Fruit fly (Drosophila melanogaster) whole organism, embryonic: ENCODE measurements around the gene Zasp66.

Source experiments
- Abd-B ChIP-seq: fragments of 200-800 bp; sonication (Bioruptor generic); optimal IDR thresholded peaks from 2 replicates; lab custom pipeline; 2018; ENCODE audit warnings: missing biosample characterization, mild to moderate bottlenecking, missing genetic modification characterization, moderate library complexity
- Adf1 ChIP-seq: fragments of 200-800 bp; sonication (Bioruptor generic); IDR thresholded peaks from 2 replicates; pipeline ENCODE4 v1.3.6; 2022; ENCODE audit warnings: missing biosample characterization, missing genetic modification characterization
- B-H1 ChIP-seq: fragments of 200-800 bp; sonication (Bioruptor generic); IDR thresholded peaks from 3 replicates; pipeline ENCODE4 v1.3.6; 2022; ENCODE audit warnings: missing biosample characterization, missing genetic modification characterization
- BEAF-32 ChIP-seq: fragments of 200-800 bp; sonication (Bioruptor generic); optimal IDR thresholded peaks from 3 replicates; lab custom pipeline; 2017; ENCODE audit warnings: missing biosample characterization, missing genetic modification characterization, mild to moderate bottlenecking, moderate library complexity, missing genetic modification reagents
- CG10321 ChIP-seq: fragments of 200-800 bp; sonication (Bioruptor generic); IDR thresholded peaks from 2 replicates; pipeline ENCODE4 v1.3.6; 2022; ENCODE audit warnings: missing biosample characterization, missing genetic modification characterization
- CG10959 ChIP-seq: fragments of 200-800 bp; sonication (Bioruptor generic); IDR thresholded peaks from 2 replicates; pipeline ENCODE4 v1.3.6; 2022; ENCODE audit warnings: missing biosample characterization, missing genetic modification characterization
- CG11696 ChIP-seq: fragments of 200-800 bp; sonication (Bioruptor generic); IDR thresholded peaks from 2 replicates; pipeline ENCODE4 v1.3.6; 2022; ENCODE audit warnings: missing biosample characterization, missing genetic modification characterization
- CG14014 ChIP-seq: fragments of 200-800 bp; sonication (Bioruptor generic); IDR thresholded peaks from 2 replicates; pipeline ENCODE4 v1.3.6; 2022; ENCODE audit warnings: missing biosample characterization, missing genetic modification characterization
- CG15696 ChIP-seq: fragments of 200-800 bp; sonication (Bioruptor generic); optimal IDR thresholded peaks from 2 replicates; lab custom pipeline; 2019; ENCODE audit warnings: missing biosample characterization, mild to moderate bottlenecking, missing genetic modification characterization, moderate library complexity
- CG17328 ChIP-seq: fragments of 200-800 bp; sonication (Bioruptor generic); IDR thresholded peaks from 2 replicates; pipeline ENCODE4 v1.3.6; 2022; ENCODE audit warnings: missing biosample characterization, missing genetic modification characterization
- CG17359 ChIP-seq: fragments of 200-800 bp; sonication (Bioruptor generic); optimal IDR thresholded peaks from 3 replicates; lab custom pipeline; 2018; ENCODE audit warnings: missing biosample characterization, mild to moderate bottlenecking, missing genetic modification characterization, moderate library complexity
- CG17361 ChIP-seq: fragments of 200-800 bp; sonication (Bioruptor generic); IDR thresholded peaks from 3 replicates; pipeline ENCODE4 v1.3.6; 2022; ENCODE audit warnings: missing biosample characterization, missing genetic modification characterization
- CG17568 ChIP-seq: fragments of 200-800 bp; sonication (Bioruptor generic); optimal IDR thresholded peaks from 2 replicates; lab custom pipeline; 2018; ENCODE audit warnings: missing biosample characterization, mild to moderate bottlenecking, missing genetic modification characterization, moderate library complexity
- CG1832 ChIP-seq: fragments of 200-800 bp; sonication (Bioruptor generic); optimal IDR thresholded peaks from 2 replicates; lab custom pipeline; 2017; ENCODE audit warnings: missing biosample characterization, mild to moderate bottlenecking, missing genetic modification characterization, inconsistent platforms
- CG31388 ChIP-seq: fragments of 200-800 bp; sonication (Bioruptor generic); optimal IDR thresholded peaks from 2 replicates; lab custom pipeline; 2016; ENCODE audit warnings: missing biosample characterization, missing genetic modification characterization
- CG42726 ChIP-seq: fragments of 200-800 bp; sonication (Bioruptor generic); IDR thresholded peaks from 2 replicates; pipeline ENCODE4 v1.3.6; 2022; ENCODE audit warnings: missing biosample characterization, missing genetic modification characterization; ENCODE audit not compliant: partially characterized antibody
- CG4328 ChIP-seq: fragments of 200-800 bp; sonication (Bioruptor generic); optimal IDR thresholded peaks from 3 replicates; lab custom pipeline; 2017; ENCODE audit warnings: missing biosample characterization, missing genetic modification reagents, missing genetic modification characterization
- CG4820 ChIP-seq: fragments of 200-800 bp; sonication (Bioruptor generic); optimal IDR thresholded peaks from 3 replicates; lab custom pipeline; 2016; ENCODE audit warnings: missing biosample characterization, missing genetic modification characterization
- CG7357 ChIP-seq: fragments of 200-800 bp; sonication (Bioruptor generic); IDR thresholded peaks from 3 replicates; pipeline ENCODE4 v1.3.6; 2022; ENCODE audit warnings: missing biosample characterization, missing genetic modification characterization
- CG8388 ChIP-seq: fragments of 200-800 bp; sonication (Bioruptor generic); optimal IDR thresholded peaks from 2 replicates; lab custom pipeline; 2019; ENCODE audit warnings: missing biosample characterization, mild to moderate bottlenecking, missing genetic modification characterization, moderate library complexity
- CkIIα-i1 ChIP-seq: fragments of 200-800 bp; sonication (Bioruptor generic); IDR thresholded peaks from 2 replicates; pipeline ENCODE4 v1.3.6; 2022; ENCODE audit warnings: missing biosample characterization, missing genetic modification characterization
- Doc3 ChIP-seq: fragments of 200-800 bp; sonication (Bioruptor generic); IDR thresholded peaks from 3 replicates; pipeline ENCODE4 v1.3.6; 2022; ENCODE audit warnings: missing biosample characterization, missing genetic modification characterization; ENCODE audit not compliant: partially characterized antibody
- Dp ChIP-seq: fragments of 200-800 bp; sonication (Bioruptor generic); optimal IDR thresholded peaks from 2 replicates; lab custom pipeline; 2018; ENCODE audit warnings: missing biosample characterization, mild to moderate bottlenecking, missing genetic modification characterization, moderate library complexity
- Hr51 ChIP-seq, 2 experiments: fragments of 200-800 bp; sonication (Bioruptor generic); optimal IDR thresholded peaks; 2 replicates in 1 of 2; 3 replicates in 1 of 2; lab custom pipeline; 2016 to 2018; ENCODE audit warnings: missing biosample characterization in 2 of 2, missing genetic modification characterization in 2 of 2, mild to moderate bottlenecking in 1 of 2, moderate library complexity in 1 of 2
- Jarid2 ChIP-seq: fragments of 200-800 bp; sonication (Bioruptor generic); optimal IDR thresholded peaks from 3 replicates; lab custom pipeline; 2017; ENCODE audit warnings: mild to moderate bottlenecking, missing biosample characterization, missing genetic modification reagents, missing genetic modification characterization
- MESR4 ChIP-seq: fragments of 200-800 bp; sonication (Bioruptor generic); optimal IDR thresholded peaks from 2 replicates; lab custom pipeline; 2018; ENCODE audit warnings: missing biosample characterization, mild to moderate bottlenecking, missing genetic modification characterization, moderate library complexity
- Med ChIP-seq: fragments of 200-800 bp; sonication (Bioruptor generic); peaks from one replicate; lab custom pipeline; 2016; ENCODE audit warnings: missing biosample characterization, missing genetic modification characterization, mild to moderate bottlenecking, inconsistent platforms, moderate library complexity
- Nf-YA ChIP-seq: fragments of 200-800 bp; sonication (Bioruptor generic); IDR thresholded peaks from 2 replicates; pipeline ENCODE4 v1.3.6; 2022; ENCODE audit warnings: missing biosample characterization, missing genetic modification characterization
- Rfx ChIP-seq: fragments of 200-800 bp; sonication (Bioruptor generic); IDR thresholded peaks from 2 replicates; pipeline ENCODE4 v1.3.6; 2022; ENCODE audit warnings: missing biosample characterization, missing genetic modification characterization
- Usf ChIP-seq: fragments of 200-800 bp; sonication (Bioruptor generic); optimal IDR thresholded peaks from 2 replicates; lab custom pipeline; 2017; ENCODE audit warnings: missing genotype, missing biosample characterization, missing genetic modification characterization
- Xbp1 ChIP-seq: fragments of 200-800 bp; sonication (Bioruptor generic); optimal IDR thresholded peaks from 3 replicates; lab custom pipeline; 2016; ENCODE audit warnings: missing biosample characterization, mild to moderate bottlenecking, missing genetic modification characterization
- ato ChIP-seq: fragments of 200-800 bp; sonication (Bioruptor generic); IDR thresholded peaks from 2 replicates; pipeline ENCODE4 v1.3.6; 2022; ENCODE audit warnings: missing biosample characterization, missing genetic modification characterization; ENCODE audit not compliant: partially characterized antibody
- bbx ChIP-seq: fragments of 200-800 bp; sonication (Bioruptor generic); IDR thresholded peaks from 2 replicates; pipeline ENCODE4 v1.3.6; 2022; ENCODE audit warnings: missing biosample characterization, missing genetic modification characterization; ENCODE audit not compliant: partially characterized antibody
- dm ChIP-seq: fragments of 200-800 bp; sonication (Bioruptor generic); optimal IDR thresholded peaks from 3 replicates; lab custom pipeline; 2016; ENCODE audit warnings: missing biosample characterization, missing genetic modification characterization
- fd96Cb ChIP-seq: fragments of 200-800 bp; sonication (Bioruptor generic); optimal IDR thresholded peaks from 2 replicates; lab custom pipeline; 2018; ENCODE audit warnings: missing biosample characterization, mild to moderate bottlenecking, missing genetic modification characterization, moderate library complexity
- grau ChIP-seq: fragments of 200-800 bp; optimal IDR thresholded peaks from 3 replicates; lab custom pipeline; 2019; ENCODE audit warnings: missing biosample characterization, mild to moderate bottlenecking, missing genetic modification characterization, moderate library complexity
- h ChIP-seq: fragments of >200 bp; optimal IDR thresholded peaks from 2 replicates; lab custom pipeline; 2017
- hkb ChIP-seq, 2 experiments: fragments of 200-800 bp in 1 of 2; fragments of >200 bp in 1 of 2; sonication (Bioruptor generic) in 1 of 2; IDR thresholded peaks in 1 of 2; optimal IDR thresholded peaks in 1 of 2; 2 replicates each; pipeline versions ENCODE4 v1.3.6 to Lab custom; 2017 to 2022; ENCODE audit warnings: missing biosample characterization in 1 of 2, missing genetic modification characterization in 1 of 2
- nau ChIP-seq: fragments of 200-800 bp; sonication (Bioruptor generic); optimal IDR thresholded peaks from 3 replicates; lab custom pipeline; 2017; ENCODE audit warnings: missing biosample characterization, mild to moderate bottlenecking, missing genetic modification characterization, missing genetic modification reagents
- nmo ChIP-seq: fragments of 200-800 bp; sonication (Bioruptor generic); optimal IDR thresholded peaks from 2 replicates; lab custom pipeline; 2018; ENCODE audit warnings: missing biosample characterization, mild to moderate bottlenecking, missing genetic modification characterization, moderate library complexity
- odd ChIP-seq: fragments of 200-800 bp; sonication (Bioruptor generic); optimal IDR thresholded peaks from 2 replicates; lab custom pipeline; 2017; ENCODE audit warnings: missing biosample characterization, mild to moderate bottlenecking, missing genetic modification characterization
- p53 ChIP-seq: fragments of 200-800 bp; sonication (Bioruptor generic); optimal IDR thresholded peaks from 2 replicates; lab custom pipeline; 2016; ENCODE audit warnings: missing biosample characterization, missing genetic modification characterization
- pnt ChIP-seq: fragments of 200-800 bp; sonication (Bioruptor generic); optimal IDR thresholded peaks from 3 replicates; lab custom pipeline; 2016; ENCODE audit warnings: missing biosample characterization, missing genetic modification characterization
- prd ChIP-seq, 3 experiments: fragments of >200 bp in 2 of 3; fragments of 200-800 bp in 1 of 3; sonication (Bioruptor generic) in 1 of 3; optimal IDR thresholded peaks in 2 of 3; IDR thresholded peaks in 1 of 3; 2 replicates in 2 of 3; 3 replicates in 1 of 3; pipeline versions ENCODE4 v1.3.6 to Lab custom; 2017 to 2022; ENCODE audit warnings: missing biosample characterization in 1 of 3, missing genetic modification characterization in 1 of 3
- rib ChIP-seq: fragments of 200-800 bp; sonication (Bioruptor generic); IDR thresholded peaks from 2 replicates; pipeline ENCODE4 v1.3.6; 2022; ENCODE audit warnings: missing biosample characterization, missing genetic modification characterization
- run ChIP-seq: fragments of 200-800 bp; sonication (Bioruptor generic); optimal IDR thresholded peaks from 3 replicates; lab custom pipeline; 2018; ENCODE audit warnings: missing biosample characterization, mild to moderate bottlenecking, missing genetic modification characterization
- sug ChIP-seq: fragments of 200-800 bp; optimal IDR thresholded peaks from 2 replicates; lab custom pipeline; 2019; ENCODE audit warnings: missing biosample characterization, mild to moderate bottlenecking, missing genetic modification characterization, moderate library complexity
- vnd ChIP-seq: fragments of 200-800 bp; sonication (Bioruptor generic); IDR thresholded peaks from 3 replicates; pipeline ENCODE4 v1.3.6; 2022; ENCODE audit warnings: missing biosample characterization, missing genetic modification characterization; ENCODE audit not compliant: partially characterized antibody
- zf30C ChIP-seq: fragments of 200-800 bp; sonication (Bioruptor generic); optimal IDR thresholded peaks from 3 replicates; lab custom pipeline; 2018; ENCODE audit warnings: missing biosample characterization, mild to moderate bottlenecking, missing genetic modification characterization

Zasp66 gene

dm6 chr3L:8628964-8629363 is 4.8 kb downstream of the Zasp66 start (continued):
- no peak for TF ChIP-seq CG14014 (GFP tag; lab: Robert Waterston, UW)
- TF ChIP-seq pnt (GFP tag; lab: Kevin White, UChicago), result no peak
- no peak for TF ChIP-seq bbx (GFP tag; lab: Robert Waterston, UW)
- TF ChIP-seq CkIIα-i1, result no peak
- peak; percentile 59 for TF ChIP-seq CG7357
- TF ChIP-seq h (lab: Kevin White, UChicago), result no peak
- TF ChIP-seq BEAF-32 (GFP tag; lab: Kevin White, UChicago), result no peak
- no peak for TF ChIP-seq Dp
- TF ChIP-seq Rfx (GFP tag; lab: Robert Waterston, UW), result peak; percentile 80
- TF ChIP-seq CG17568 (GFP tag; lab: Kevin White, UChicago), result no peak
- TF ChIP-seq sug, result peak; percentile 29
- TF ChIP-seq nmo (GFP tag; lab: Kevin White, UChicago), result peak; percentile 91
- peak; percentile 49 for TF ChIP-seq CG8388
- no peak for TF ChIP-seq p53 (GFP tag; lab: Kevin White, UChicago)
- TF ChIP-seq odd (GFP tag; lab: Kevin White, UChicago), result no peak
- no peak for TF ChIP-seq vnd (GFP tag; lab: Robert Waterston, UW)
- peak; percentile 75 for TF ChIP-seq grau (tag; lab: Kevin White, UChicago)
- no peak for TF ChIP-seq nau
- peak; percentile 9; the same call in 1 of the 2 replicates for TF ChIP-seq Nf-YA (GFP tag; lab: Robert Waterston, UW)
- no peak for TF ChIP-seq prd (optimal IDR thresholded peaks at IDR 0.05; lab: Kevin White, UChicago)
- peak; percentile 88 for TF ChIP-seq prd (GFP tag; IDR thresholded peaks at IDR 0.05; lab: Robert Waterston, UW)
- TF ChIP-seq CG31388 (GFP tag; lab: Kevin White, UChicago), result no peak
- no peak for TF ChIP-seq Abd-B
- peak; percentile 65 for TF ChIP-seq CG17359 (tag; lab: Kevin White, UChicago)
- no peak for TF ChIP-seq MESR4 (GFP tag; lab: Kevin White, UChicago)
- TF ChIP-seq Hr51 (GFP tag; optimal IDR thresholded peaks at IDR 0.05; lab: Kevin White, UChicago), result no peak
- TF ChIP-seq hkb (optimal IDR thresholded peaks at IDR 0.05; lab: Kevin White, UChicago), result no peak
- TF ChIP-seq hkb (GFP tag; IDR thresholded peaks at IDR 0.05; lab: Robert Waterston, UW), result peak; percentile 86
- no peak for TF ChIP-seq CG4820
- peak; percentile 65 for TF ChIP-seq CG17328
- no peak for TF ChIP-seq ato (GFP tag; lab: Robert Waterston, UW)
- TF ChIP-seq Jarid2, result peak; percentile 38
- peak; percentile 38; the same call in 1 of the 2 replicates for TF ChIP-seq CG10959 (GFP tag; lab: Robert Waterston, UW)
- TF ChIP-seq run (tag; lab: Kevin White, UChicago), result peak; percentile 7
- peak; percentile 15 for TF ChIP-seq zf30C (GFP tag; lab: Kevin White, UChicago)
- peak; percentile 64 for TF ChIP-seq fd96Cb (tag; lab: Kevin White, UChicago)
- TF ChIP-seq Med (GFP tag; lab: Kevin White, UChicago), result peak; percentile 63
- TF ChIP-seq CG11696 (GFP tag; lab: Robert Waterston, UW), result peak; percentile 66
- TF ChIP-seq dm, result no peak
- TF ChIP-seq CG15696 (tag; lab: Kevin White, UChicago), result peak; percentile 61
- TF ChIP-seq CG17361 (GFP tag; lab: Robert Waterston, UW), result peak; percentile 84
- TF ChIP-seq CG42726, result no peak
- TF ChIP-seq Adf1 (GFP tag; lab: Robert Waterston, UW), result no peak
- peak; percentile 50 for TF ChIP-seq Xbp1 (GFP tag; lab: Kevin White, UChicago)
- no peak for TF ChIP-seq CG1832 (GFP tag; lab: Kevin White, UChicago)
- peak; percentile 59 for TF ChIP-seq CG4328 (GFP tag; lab: Kevin White, UChicago)
- TF ChIP-seq rib, result peak; percentile 58; the same call in 1 of the 2 replicates
- no peak for TF ChIP-seq Usf (GFP tag; lab: Kevin White, UChicago)
- no peak for TF ChIP-seq CG10321 (GFP tag; lab: Robert Waterston, UW)
- peak; percentile 83 for TF ChIP-seq B-H1
- no peak for TF ChIP-seq Doc3
